Fruit fly (Drosophila melanogaster) whole organism, pupa: ENCODE data around the gene CG33796.

Source experiments
- CG10348 ChIP-seq: fragments of 200-800 bp; sonication (Bioruptor generic); IDR thresholded peaks from 2 replicates; pipeline ENCODE4 v1.3.6; 2022; ENCODE audit warnings: missing biosample characterization, missing genetic modification characterization
- CG12605 ChIP-seq: fragments of 200-800 bp; sonication (Bioruptor generic); IDR thresholded peaks from 2 replicates; pipeline ENCODE4 v1.3.6; 2022; ENCODE audit warnings: missing biosample characterization, missing genetic modification characterization
- CG13204 ChIP-seq: fragments of 200-800 bp; sonication (Bioruptor generic); optimal IDR thresholded peaks from 2 replicates; lab custom pipeline; 2018; ENCODE audit warnings: missing biosample characterization, mild to moderate bottlenecking, missing genetic modification characterization, moderate library complexity
- CG14655 ChIP-seq: fragments of 200-800 bp; sonication (Bioruptor generic); optimal IDR thresholded peaks from 3 replicates; lab custom pipeline; 2017; ENCODE audit warnings: mild to moderate bottlenecking, missing biosample characterization, missing genetic modification reagents, missing genetic modification characterization
- CG15710 ChIP-seq: fragments of 200-800 bp; sonication (Bioruptor generic); optimal IDR thresholded peaks from 2 replicates; lab custom pipeline; 2018; ENCODE audit warnings: missing biosample characterization, mild to moderate bottlenecking, missing genetic modification characterization, moderate library complexity
- CG17806 ChIP-seq: fragments of 200-800 bp; sonication (Bioruptor generic); optimal IDR thresholded peaks from 2 replicates; lab custom pipeline; 2018; ENCODE audit warnings: missing biosample characterization, mild to moderate bottlenecking, missing genetic modification characterization, moderate library complexity
- CG32121 ChIP-seq: fragments of 200-800 bp; sonication (Bioruptor generic); IDR thresholded peaks from 2 replicates; pipeline ENCODE4 v1.3.6; 2022; ENCODE audit warnings: missing biosample characterization, missing genetic modification characterization
- CG34367 ChIP-seq: fragments of 200-800 bp; sonication (Bioruptor generic); optimal IDR thresholded peaks from 2 replicates; lab custom pipeline; 2018; ENCODE audit warnings: missing biosample characterization, mild to moderate bottlenecking, missing genetic modification characterization
- CG4496 ChIP-seq: fragments of 200-800 bp; sonication (Bioruptor generic); IDR thresholded peaks from 3 replicates; pipeline ENCODE4 v1.3.6; 2022; ENCODE audit warnings: missing biosample characterization, missing genetic modification characterization
- CG8159 ChIP-seq: fragments of 200-800 bp; sonication (Bioruptor generic); optimal IDR thresholded peaks from 3 replicates; lab custom pipeline; 2018; ENCODE audit warnings: missing biosample characterization, mild to moderate bottlenecking, missing genetic modification characterization, moderate library complexity
- CG8301 ChIP-seq: fragments of 200-800 bp; sonication (Bioruptor generic); optimal IDR thresholded peaks from 2 replicates; lab custom pipeline; 2018; ENCODE audit warnings: missing biosample characterization, mild to moderate bottlenecking, missing genetic modification characterization
- CG9948 ChIP-seq: fragments of 200-800 bp; sonication (Bioruptor generic); optimal IDR thresholded peaks from 2 replicates; lab custom pipeline; 2018; ENCODE audit warnings: missing biosample characterization, mild to moderate bottlenecking, missing genetic modification characterization, moderate library complexity
- D1 ChIP-seq: fragments of 200-800 bp; sonication (Bioruptor generic); optimal IDR thresholded peaks from 2 replicates; lab custom pipeline; 2018; ENCODE audit warnings: missing biosample characterization, mild to moderate bottlenecking, missing genetic modification characterization, moderate library complexity
- EcR ChIP-seq: fragments of 200-800 bp; sonication (Bioruptor generic); optimal IDR thresholded peaks from 3 replicates; lab custom pipeline; 2019; ENCODE audit warnings: missing biosample characterization, missing genetic modification characterization, mild to moderate bottlenecking, moderate library complexity, missing genetic modification reagents
- Ets98B ChIP-seq: fragments of 200-800 bp; sonication (Bioruptor generic); IDR thresholded peaks from 2 replicates; pipeline ENCODE4 v1.3.6; 2022; ENCODE audit warnings: missing biosample characterization, missing genetic modification characterization
- Pif1A ChIP-seq: fragments of 200-800 bp; sonication (Bioruptor generic); optimal IDR thresholded peaks from 3 replicates; lab custom pipeline; 2016; ENCODE audit warnings: missing biosample characterization, missing genetic modification characterization
- Pif1B ChIP-seq: fragments of 200-800 bp; sonication (Bioruptor generic); optimal IDR thresholded peaks from 3 replicates; lab custom pipeline; 2016; ENCODE audit warnings: missing biosample characterization, missing genetic modification characterization
- Snoo ChIP-seq: fragments of 200-800 bp; sonication (Bioruptor generic); optimal IDR thresholded peaks from 3 replicates; lab custom pipeline; 2017; ENCODE audit warnings: missing biosample characterization, mild to moderate bottlenecking, missing genetic modification characterization, inconsistent platforms
- fd96Ca ChIP-seq: fragments of 200-800 bp; sonication (Bioruptor generic); IDR thresholded peaks from 3 replicates; pipeline ENCODE4 v1.3.6; 2022; ENCODE audit warnings: missing biosample characterization, missing genetic modification characterization
- gl ChIP-seq: fragments of 200-800 bp; sonication (Bioruptor generic); optimal IDR thresholded peaks from 2 replicates; lab custom pipeline; 2018; ENCODE audit warnings: missing biosample characterization, mild to moderate bottlenecking, missing genetic modification characterization
- rn ChIP-seq: fragments of 200-800 bp; sonication (Bioruptor generic); IDR thresholded peaks from 2 replicates; pipeline ENCODE4 v1.3.6; 2022; ENCODE audit warnings: missing biosample characterization, missing genetic modification characterization

Gene CG33796

dm6 chr3L:16139131-16139530 is 30.8 kb downstream of the CG33796 start:
- no peak for TF ChIP-seq CG32121 (GFP tag; lab: Robert Waterston, UW)
- no peak for TF ChIP-seq CG8159 (tag; lab: Kevin White, UChicago)
- no peak for TF ChIP-seq EcR (GFP tag; lab: Kevin White, UChicago)
- TF ChIP-seq Snoo (tag; lab: Kevin White, UChicago) = no peak
- TF ChIP-seq CG4496 = no peak
- no peak for TF ChIP-seq D1
- TF ChIP-seq CG17806 (tag; lab: Kevin White, UChicago) = no peak
- TF ChIP-seq Ets98B (GFP tag; lab: Robert Waterston, UW) = no peak
- no peak for TF ChIP-seq CG13204 (GFP tag; lab: Kevin White, UChicago)
- TF ChIP-seq Pif1B = no peak
- no peak for TF ChIP-seq Pif1A (GFP tag; lab: Kevin White, UChicago)
- TF ChIP-seq CG14655 (GFP tag; lab: Kevin White, UChicago) = no peak
- TF ChIP-seq gl (tag; lab: Kevin White, UChicago) = no peak
- TF ChIP-seq CG10348 (GFP tag; lab: Robert Waterston, UW) = no peak
- TF ChIP-seq CG15710 (tag; lab: Kevin White, UChicago) = no peak
- no peak for TF ChIP-seq CG12605 (GFP tag; lab: Robert Waterston, UW)

dm6 chr3L:16137779-16138178 is 32.1 kb downstream of the CG33796 start, which contains the start of gene CG5157:
Gene CG5157, minus strand, starts transcription at chr3L:16137879.
- TF ChIP-seq CG14655 (GFP tag; lab: Kevin White, UChicago) (no peak), Snoo (tag; lab: Kevin White, UChicago) (no peak)

dm6 chr3L:16136819-16137553 is 32.9 kb downstream of the CG33796 start:
- TF ChIP-seq Pif1B = no peak
- TF ChIP-seq CG10348 (GFP tag; lab: Robert Waterston, UW) = no peak
- TF ChIP-seq CG12605 (GFP tag; lab: Robert Waterston, UW) = no peak
- TF ChIP-seq CG15710 (tag; lab: Kevin White, UChicago) = no peak
- no peak for TF ChIP-seq CG17806 (tag; lab: Kevin White, UChicago)
- TF ChIP-seq Snoo (tag; lab: Kevin White, UChicago) = no peak
- TF ChIP-seq rn = no peak
- no peak for TF ChIP-seq CG8159 (tag; lab: Kevin White, UChicago)
- TF ChIP-seq Ets98B (GFP tag; lab: Robert Waterston, UW) = no peak
- TF ChIP-seq CG14655 (GFP tag; lab: Kevin White, UChicago) = no peak
- no peak for TF ChIP-seq CG32121 (GFP tag; lab: Robert Waterston, UW)
- no peak for TF ChIP-seq fd96Ca (GFP tag; lab: Robert Waterston, UW)
- no peak for TF ChIP-seq gl (tag; lab: Kevin White, UChicago)
- TF ChIP-seq CG8301 (tag; lab: Kevin White, UChicago) = no peak
- TF ChIP-seq EcR (GFP tag; lab: Kevin White, UChicago) = no peak
- no peak for TF ChIP-seq CG34367
- TF ChIP-seq CG13204 (GFP tag; lab: Kevin White, UChicago) = no peak
- TF ChIP-seq Pif1A (GFP tag; lab: Kevin White, UChicago) = no peak
- TF ChIP-seq CG4496 = no peak

DNA sequence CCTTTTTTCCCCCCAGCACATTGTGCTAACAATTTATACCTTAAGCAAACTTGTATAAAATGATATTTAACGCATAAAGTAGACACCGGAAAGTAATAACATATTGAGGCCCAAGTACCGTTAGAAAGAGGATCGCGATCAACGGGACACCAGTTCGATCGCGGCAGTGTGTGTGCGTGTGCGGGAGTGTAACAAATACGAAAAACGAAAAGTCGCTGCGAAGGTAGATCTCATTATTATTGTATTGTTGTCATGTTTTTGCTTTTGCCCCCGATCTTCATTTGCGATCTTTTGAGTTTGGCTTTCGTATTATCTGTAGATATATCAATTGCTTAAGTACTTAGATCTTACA is 37.9 kb downstream of the CG33796 start:
- TF ChIP-seq Pif1A (GFP tag; lab: Kevin White, UChicago) (no peak), CG14655 (GFP tag; lab: Kevin White, UChicago) (no peak), CG34367 (no peak), EcR (GFP tag; lab: Kevin White, UChicago) (no peak), D1 (no peak), CG15710 (tag; lab: Kevin White, UChicago) (no peak), CG4496 (no peak), Pif1B (no peak), CG13204 (GFP tag; lab: Kevin White, UChicago) (no peak), CG8159 (tag; lab: Kevin White, UChicago) (no peak), Ets98B (GFP tag; lab: Robert Waterston, UW) (no peak), CG12605 (GFP tag; lab: Robert Waterston, UW) (no peak), fd96Ca (GFP tag; lab: Robert Waterston, UW) (no peak), CG32121 (GFP tag; lab: Robert Waterston, UW) (no peak)

DNA sequence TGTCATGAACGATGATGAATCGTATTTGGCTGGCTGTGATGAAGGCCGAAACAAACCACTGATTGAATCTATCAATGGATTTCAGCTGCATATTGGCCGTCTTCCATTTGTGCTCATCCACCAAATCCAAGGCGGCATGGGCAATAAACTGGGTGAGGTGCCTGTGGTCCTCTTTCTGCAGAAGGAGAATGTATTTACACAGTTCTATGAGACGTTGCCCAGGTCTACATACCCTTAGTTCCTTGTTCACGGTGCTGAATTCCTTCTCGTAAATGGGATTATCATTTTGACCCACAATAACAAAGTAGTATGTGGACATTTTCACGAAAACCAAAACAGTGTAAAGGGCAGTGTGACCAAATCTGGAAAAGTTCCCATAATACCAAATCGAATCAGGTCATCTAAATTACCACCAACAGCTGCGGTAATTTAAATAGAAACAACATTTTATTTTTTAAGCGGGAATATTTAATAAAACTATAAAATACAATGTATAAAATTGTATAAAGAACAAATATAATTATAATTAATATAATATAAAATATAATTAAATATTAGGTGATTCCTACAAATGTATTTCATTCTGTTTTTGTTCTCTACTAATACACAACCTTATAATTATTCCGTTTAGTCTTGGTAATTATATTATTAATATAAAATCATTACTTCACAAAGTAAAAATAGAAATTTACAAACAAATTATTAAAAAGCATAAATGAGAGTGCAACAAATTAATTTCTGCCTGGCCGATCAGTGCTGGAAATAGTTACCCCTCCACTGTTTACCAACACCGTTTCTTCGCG is 38.4 kb downstream of the CG33796 start, which contains the start of the genes Trs20 and elg1:
TSS of gene Trs20 (minus strand) at position 369 of the 803 bp plus-strand sequence.
TSS of gene elg1 (plus strand) at position 765 of the 803 bp plus-strand sequence.
- TF ChIP-seq CG12605 (GFP tag; lab: Robert Waterston, UW) (no peak; the same call in 1 of the 2 replicates), CG13204 (GFP tag; lab: Kevin White, UChicago) (no peak), CG14655 (GFP tag; lab: Kevin White, UChicago) (no peak), EcR (GFP tag; lab: Kevin White, UChicago) (peak; percentile 27), CG9948 (peak; percentile 24), fd96Ca (GFP tag; lab: Robert Waterston, UW) (no peak), CG34367 (peak; percentile 23), CG4496 (no peak), CG8301 (tag; lab: Kevin White, UChicago) (no peak), gl (tag; lab: Kevin White, UChicago) (no peak), Ets98B (GFP tag; lab: Robert Waterston, UW) (peak; percentile 10; the same call in 1 of the 2 replicates), CG32121 (GFP tag; lab: Robert Waterston, UW) (peak; percentile 40; the same call in 1 of the 2 replicates), CG8159 (tag; lab: Kevin White, UChicago) (no peak), Pif1B (no peak), Snoo (tag; lab: Kevin White, UChicago) (peak; percentile 49), CG15710 (tag; lab: Kevin White, UChicago) (peak; percentile 60), rn (no peak), CG17806 (tag; lab: Kevin White, UChicago) (peak; percentile 20), CG10348 (GFP tag; lab: Robert Waterston, UW) (no peak), D1 (no peak), Pif1A (GFP tag; lab: Kevin White, UChicago) (no peak)
